Fruit fly (Drosophila melanogaster) whole organism, pupa: Measurements from ENCODE around the gene CG4960.

Experiments
- EcR ChIP-seq: fragments of 200-800 bp; sonication (Bioruptor generic); optimal IDR thresholded peaks from 3 replicates; lab custom pipeline; 2019; ENCODE audit warnings: missing biosample characterization, missing genetic modification characterization, mild to moderate bottlenecking, moderate library complexity, missing genetic modification reagents
- Snoo ChIP-seq: fragments of 200-800 bp; sonication (Bioruptor generic); optimal IDR thresholded peaks from 3 replicates; lab custom pipeline; 2017; ENCODE audit warnings: missing biosample characterization, mild to moderate bottlenecking, missing genetic modification characterization, inconsistent platforms

DNA sequence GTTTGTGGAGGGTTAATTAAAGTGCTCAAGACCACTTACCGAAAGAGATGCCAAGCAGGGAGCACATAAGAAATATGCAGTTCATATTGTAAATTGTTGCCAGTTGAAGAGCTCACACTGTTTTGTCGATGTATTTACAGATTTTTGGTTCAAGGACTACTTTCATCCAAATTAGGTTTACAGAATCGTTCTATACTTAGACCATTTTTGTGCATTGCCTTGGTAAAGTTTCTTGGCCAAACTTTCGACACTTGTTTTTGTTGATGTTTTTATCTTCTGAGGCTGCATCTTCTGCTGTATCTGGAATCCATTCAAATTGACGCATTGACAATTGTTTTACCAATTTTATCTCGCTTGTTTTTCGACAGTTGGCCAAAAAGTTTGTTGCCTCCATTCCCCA, 3.3 kb upstream of the CG4960 start, which contains the start of gene CG31093:
- TF ChIP-seq Snoo (no peak), EcR (GFP tag; lab: Kevin White, UChicago) (no peak)
